Worm (Caenorhabditis elegans) whole organism, dauer: ENCODE data around the gene T26C12.1.
"Not testable (repeated sequence)": the region's sequence is repeated elsewhere in the genome, so short reads cannot be mapped to it uniquely, and the experiment has no call there.

Experiments used
- unc-62 ChIP-seq: sonication (generic microtip); optimal IDR thresholded peaks from 2 replicates; lab custom pipeline; 2017; ENCODE audit warnings: missing biosample characterization, missing genetic modification reagents, missing genetic modification characterization

Gene T26C12.1

ce11 chrIV:3261761-3262160 is 3.1 kb downstream of the T26C12.1 start:
- TF ChIP-seq unc-62 = no peak

- no peak for TF ChIP-seq unc-62
Measured at ce11 chrIV:3265657-3266056, 6.9 kb downstream of the T26C12.1 start, which contains the start of gene T26C12.2. TSS of gene T26C12.2 (minus strand) at chrIV:3265757.

ce11 chrIV:3266841-3267240 is 8.1 kb downstream of the T26C12.1 start:
- no peak for TF ChIP-seq unc-62

- TF ChIP-seq unc-62 = no peak
Measured at ce11 chrIV:3267581-3267980, 8.9 kb downstream of the T26C12.1 start, which contains the start of gene clec-173. TSS of gene clec-173 (minus strand) at chrIV:3267681.

ce11 chrIV:3271342-3271741 is 12.6 kb downstream of the T26C12.1 start:
- no peak for TF ChIP-seq unc-62

- TF ChIP-seq unc-62 = no peak
Measured at ce11 chrIV:3273295-3273694, 14.6 kb downstream of the T26C12.1 start, which contains the start of gene T26C12.3. TSS of gene T26C12.3 (minus strand) at chrIV:3273395.

- TF ChIP-seq unc-62 = no peak
Measured at ce11 chrIV:3278822-3279221, 20.1 kb downstream of the T26C12.1 start.

- TF ChIP-seq unc-62 = no peak
Measured at ce11 chrIV:3289237-3289636, 30.5 kb downstream of the T26C12.1 start, which contains the start of gene gcy-23. TSS of gene gcy-23 (minus strand) at chrIV:3289337.

ce11 chrIV:3291977-3292561 is 33.4 kb downstream of the T26C12.1 start, which contains the start of gene W08E12.8:
TSS of gene W08E12.8 (plus strand) at chrIV:3292371.
- no peak for TF ChIP-seq unc-62

ce11 chrIV:3293800-3294493 is 35.2 kb downstream of the T26C12.1 start:
- no peak for TF ChIP-seq unc-62

- no peak for TF ChIP-seq unc-62
Measured at ce11 chrIV:3294553-3295185, 36.0 kb downstream of the T26C12.1 start, which contains the start of gene W08E12.7. TSS of gene W08E12.7 (plus strand) at chrIV:3295135.

- no peak for TF ChIP-seq unc-62
Measured at ce11 chrIV:3296578-3297549, 38.2 kb downstream of the T26C12.1 start.

- TF ChIP-seq unc-62 = no peak
Measured at ce11 chrIV:3298300-3298699, 39.6 kb downstream of the T26C12.1 start, which contains the start of gene W08E12.6. TSS of gene W08E12.6 (plus strand) at chrIV:3298600.

ce11 chrIV:3299229-3299628 is 40.5 kb downstream of the T26C12.1 start:
- no peak for TF ChIP-seq unc-62

- no peak for TF ChIP-seq unc-62
Measured at ce11 chrIV:3300492-3300891, 41.8 kb downstream of the T26C12.1 start, which contains the start of gene W08E12.5. TSS of gene W08E12.5 (plus strand) at chrIV:3300792.

- TF ChIP-seq unc-62 = not testable (repeated sequence)
Measured at ce11 chrIV:3302058-3302457, 43.3 kb downstream of the T26C12.1 start, which contains the start of gene W08E12.4. TSS of gene W08E12.4 (plus strand) at chrIV:3302358.
